Worm (Caenorhabditis elegans) whole organism, L2 larva: ENCODE measurements around the gene Y59H11AM.4.

Experiments
- C34F6.9 ChIP-seq: fragments of 150-350 bp; optimal IDR thresholded peaks from 2 replicates; lab custom pipeline; 2014; ENCODE audit warnings: missing biosample characterization, missing genetic modification characterization
- ceh-82 ChIP-seq: fragments of 150-350 bp; optimal IDR thresholded peaks from 2 replicates; lab custom pipeline; 2014; ENCODE audit warnings: missing biosample characterization, missing genetic modification characterization
- dmd-4 ChIP-seq: sonication (generic microtip); optimal IDR thresholded peaks from 2 replicates; lab custom pipeline; 2017; ENCODE audit warnings: missing biosample characterization, missing genetic modification characterization
- egl-27 ChIP-seq: sonication (generic microtip); optimal IDR thresholded peaks from 3 replicates; lab custom pipeline; 2017; ENCODE audit warnings: missing biosample characterization, missing genetic modification reagents, missing genetic modification characterization
- fos-1 ChIP-seq: fragments of 150-350 bp; optimal IDR thresholded peaks from 2 replicates; lab custom pipeline; 2014; ENCODE audit warnings: missing biosample characterization, missing genetic modification characterization
- mab-5 ChIP-seq: fragments of 150-350 bp; optimal IDR thresholded peaks from 2 replicates; lab custom pipeline; 2014; ENCODE audit warnings: missing biosample characterization, missing genetic modification characterization
- mdl-1 ChIP-seq, 2 experiments: fragments of 150-350 bp in 1 of 2; sonication (generic microtip) in 1 of 2; optimal IDR thresholded peaks; 2 replicates each; lab custom pipeline; 2017; ENCODE audit warnings: missing biosample characterization in 2 of 2, missing genetic modification characterization in 2 of 2
- nhr-237 ChIP-seq: fragments of 150-350 bp; optimal IDR thresholded peaks from 2 replicates; lab custom pipeline; 2014; ENCODE audit warnings: missing biosample characterization, missing genetic modification characterization
- nhr-77 ChIP-seq: fragments of 150-350 bp; optimal IDR thresholded peaks from 2 replicates; lab custom pipeline; 2014; ENCODE audit warnings: missing biosample characterization, missing genetic modification characterization
- unc-55 ChIP-seq: fragments of 150-350 bp; sonication (generic microtip); optimal IDR thresholded peaks from 3 replicates; lab custom pipeline; 2014; ENCODE audit warnings: missing biosample characterization, missing genetic modification reagents, missing genetic modification characterization
- zag-1 ChIP-seq: fragments of 150-350 bp; optimal IDR thresholded peaks from 2 replicates; lab custom pipeline; 2014; ENCODE audit warnings: missing biosample characterization, missing genetic modification characterization
- ztf-11 ChIP-seq: sonication (generic microtip); optimal IDR thresholded peaks from 2 replicates; lab custom pipeline; 2017; ENCODE audit warnings: missing biosample characterization, missing genetic modification characterization

ce11 chrIV:8538659-8539173 is 31.4 kb downstream of the Y59H11AM.4 start, which contains the start of gene hyl-1:
- no peak for TF ChIP-seq fos-1
- TF ChIP-seq ceh-82 (tag; lab: Kevin White, UChicago), result no peak
- no peak for TF ChIP-seq C34F6.9 (tag; lab: Kevin White, UChicago)
- no peak for TF ChIP-seq dmd-4 (tag; lab: Kevin White, UChicago)
- TF ChIP-seq egl-27 (tag; lab: Kevin White, UChicago), result no peak
- TF ChIP-seq nhr-77 (tag; lab: Kevin White, UChicago), result no peak
- TF ChIP-seq nhr-237 (tag; lab: Kevin White, UChicago), result no peak
- no peak for TF ChIP-seq ztf-11 (tag; lab: Kevin White, UChicago)
- no peak for TF ChIP-seq mdl-1 (tag; optimal IDR thresholded peaks at IDR 0.05; lab: Kevin White, UChicago)
- TF ChIP-seq zag-1 (tag; lab: Kevin White, UChicago), result no peak
- TF ChIP-seq unc-55, result no peak
- TF ChIP-seq mab-5 (tag; lab: Kevin White, UChicago), result no peak
